Worm (Caenorhabditis elegans) whole organism, L1 larva: Measurements from ENCODE around the gene C03G6.6.

Experiments
- nhr-237 ChIP-seq: fragments of 150-350 bp; optimal IDR thresholded peaks from 2 replicates; lab custom pipeline; 2014; ENCODE audit warnings: missing biosample characterization, missing genetic modification characterization
- nhr-76 ChIP-seq: sonication (generic microtip); optimal IDR thresholded peaks from 2 replicates; lab custom pipeline; 2017; ENCODE audit warnings: missing biosample characterization, missing genetic modification characterization
- rnt-1 ChIP-seq: sonication (generic microtip); optimal IDR thresholded peaks from 2 replicates; lab custom pipeline; 2016; ENCODE audit warnings: mild to moderate bottlenecking, missing genetic modification characterization, moderate library complexity, missing compliant biosample characterization
- sup-37 ChIP-seq: fragments of 200-800 bp; sonication (Bioruptor generic); optimal IDR thresholded peaks from 2 replicates; lab custom pipeline; 2018; ENCODE audit warnings: mild to moderate bottlenecking, missing genetic modification characterization, missing compliant biosample characterization

DNA sequence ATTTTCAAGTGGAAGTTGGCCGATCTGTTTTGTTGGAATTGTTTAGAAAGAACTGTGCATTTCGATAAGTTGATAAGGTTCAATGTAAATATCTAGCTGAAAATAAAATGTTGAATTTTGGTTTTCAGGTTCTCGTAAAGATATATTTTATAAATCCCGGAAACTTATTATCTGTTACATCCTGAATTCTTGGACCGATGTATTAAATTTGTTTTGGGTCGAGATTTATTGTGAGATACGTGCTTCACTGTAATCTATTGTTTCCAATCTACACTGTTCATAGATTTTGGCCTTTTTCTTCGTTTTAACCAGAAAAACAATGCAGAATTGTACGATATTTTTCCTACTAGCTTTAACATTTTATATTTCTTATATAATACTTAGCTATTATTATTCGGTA is at the start of gene C03G6.6:
- no peak for TF ChIP-seq nhr-76
- no peak for TF ChIP-seq nhr-237 (tag; lab: Kevin White, UChicago)
- no peak for TF ChIP-seq rnt-1 (tag; lab: Kevin White, UChicago)
- TF ChIP-seq sup-37 (GFP tag; lab: Kevin White, UChicago), result no peak
